Worm (Caenorhabditis elegans): Measurements from ENCODE around the gene srbc-25.

Gene srbc-25

DNA sequence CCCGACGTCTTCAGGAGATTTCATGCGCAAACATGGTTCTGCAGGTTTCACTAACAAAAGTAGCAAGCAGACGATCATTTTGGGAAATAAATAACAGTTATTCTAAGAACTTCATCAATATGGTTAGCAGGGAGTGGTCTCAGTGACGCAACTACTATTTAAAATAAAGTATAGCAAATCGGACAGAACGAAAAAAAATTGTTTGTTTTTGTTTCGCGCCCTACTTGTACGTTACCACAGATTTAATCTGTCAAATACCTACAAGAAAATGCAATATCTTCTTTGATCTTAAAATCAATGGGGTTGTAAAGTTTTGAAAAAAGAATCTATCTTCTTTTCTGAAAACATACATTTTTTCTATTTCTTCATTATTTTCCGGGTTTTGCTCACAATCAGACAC lies 25.1 kb downstream of the srbc-25 start, which contains the start of gene srz-96:
TSS of gene srz-96 (plus strand) at position 301 of the 400 bp plus-strand sequence.
- no peak for TF ChIP-seq unc-120 (tag; optimal IDR thresholded peaks at IDR 0.05; ENCODE audit: poor library complexity, severe bottlenecking)
- no peak for TF ChIP-seq zip-8 (tag; optimal IDR thresholded peaks at IDR 0.05)
- TF ChIP-seq tbx-8 (GFP tag; optimal IDR thresholded peaks at IDR 0.05) = no peak
- TF ChIP-seq lin-13 (tag; optimal IDR thresholded peaks at IDR 0.05) = no peak
- TF ChIP-seq nhr-12 (tag; optimal IDR thresholded peaks at IDR 0.05) = no peak
- no peak for TF ChIP-seq unc-62 (GFP tag; optimal IDR thresholded peaks at IDR 0.05)
- no peak for TF ChIP-seq elt-3 (tag; optimal IDR thresholded peaks at IDR 0.05)
- TF ChIP-seq hlh-1 (tag; optimal IDR thresholded peaks at IDR 0.05) = no peak
- TF ChIP-seq unc-39 (tag; optimal IDR thresholded peaks at IDR 0.05) = no peak

DNA sequence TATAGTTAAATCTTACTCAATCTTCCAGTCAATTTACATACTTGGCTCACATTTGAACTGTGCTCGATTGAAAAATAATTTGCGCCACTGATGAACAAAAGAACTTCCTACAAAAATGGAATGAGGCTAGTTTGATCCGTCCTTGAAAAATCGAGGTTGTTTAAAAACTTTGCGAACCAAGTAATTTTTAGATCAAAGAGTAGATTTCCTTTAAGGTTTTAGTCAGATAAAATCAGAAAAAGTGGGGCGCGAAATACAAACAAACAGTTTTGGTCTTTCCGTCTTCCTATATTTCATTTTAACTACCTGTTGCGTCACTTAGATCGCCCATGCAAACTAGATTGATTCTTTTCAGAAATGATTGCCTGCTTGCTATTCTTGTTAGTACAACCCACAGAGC lies 28.0 kb downstream of the srbc-25 start, which contains the start of gene Y68A4A.10:
TSS of gene Y68A4A.10 (plus strand) at position 301 of the 400 bp plus-strand sequence.
- TF ChIP-seq nhr-237 (tag; optimal IDR thresholded peaks at IDR 0.05) = no peak
- TF ChIP-seq ztf-11 (tag; optimal IDR thresholded peaks at IDR 0.05) = no peak
- TF ChIP-seq nhr-2 (tag; optimal IDR thresholded peaks at IDR 0.05) = no peak
- no peak for TF ChIP-seq M03D4.4 (tag; optimal IDR thresholded peaks at IDR 0.05)
- TF ChIP-seq zip-8 (tag; optimal IDR thresholded peaks at IDR 0.05) = no peak
- no peak for TF ChIP-seq elt-1 (tag; optimal IDR thresholded peaks at IDR 0.05; ENCODE audit: borderline replicate concordance, insufficient read depth)
- TF ChIP-seq hlh-1 (tag; optimal IDR thresholded peaks at IDR 0.05) = no peak
- TF ChIP-seq unc-39 (tag; optimal IDR thresholded peaks at IDR 0.05) = no peak
- no peak for TF ChIP-seq nhr-12 (tag; optimal IDR thresholded peaks at IDR 0.05)
- no peak for TF ChIP-seq blmp-1 (tag; optimal IDR thresholded peaks at IDR 0.05)
- no peak for TF ChIP-seq nhr-28 (tag; optimal IDR thresholded peaks at IDR 0.05)
- TF ChIP-seq ces-1 (GFP tag; optimal IDR thresholded peaks at IDR 0.05) = no peak
- no peak for TF ChIP-seq drap-1 (GFP tag; optimal IDR thresholded peaks at IDR 0.05)
- TF ChIP-seq elt-3 (tag; optimal IDR thresholded peaks at IDR 0.05) = no peak
- no peak for TF ChIP-seq unc-120 (tag; optimal IDR thresholded peaks at IDR 0.05; ENCODE audit: poor library complexity, severe bottlenecking)
- no peak for TF ChIP-seq nhr-76 (tag; optimal IDR thresholded peaks at IDR 0.05)
- no peak for TF ChIP-seq tbx-8 (GFP tag; optimal IDR thresholded peaks at IDR 0.05)
- no peak for TF ChIP-seq sptf-1 (tag; optimal IDR thresholded peaks at IDR 0.05)

DNA sequence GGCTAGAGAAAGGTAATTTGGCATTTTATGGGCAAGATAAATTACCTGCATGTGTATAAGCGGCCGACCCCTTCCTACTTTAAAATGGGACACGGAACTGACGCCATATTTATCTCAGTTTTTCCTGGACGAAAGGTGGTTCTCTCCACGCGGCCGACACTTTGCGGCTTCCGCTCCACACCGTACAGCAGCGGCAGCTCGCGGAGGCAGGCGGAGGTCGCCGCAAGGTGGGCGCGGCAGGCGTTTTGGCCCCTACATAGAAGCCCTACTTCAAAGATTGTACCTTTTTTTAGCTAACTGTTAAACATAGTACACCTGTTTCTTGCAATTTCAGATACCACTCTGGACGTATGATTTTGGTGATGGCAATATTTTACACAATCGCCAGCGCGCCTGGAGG lies 32.6 kb downstream of the srbc-25 start:
- TF ChIP-seq mab-5 (tag; optimal IDR thresholded peaks at IDR 0.05) (no peak), drap-1 (GFP tag; optimal IDR thresholded peaks at IDR 0.05) (no peak), M03D4.4 (tag; optimal IDR thresholded peaks at IDR 0.05) (no peak), ztf-11 (tag; optimal IDR thresholded peaks at IDR 0.05) (no peak), nhr-237 (tag; optimal IDR thresholded peaks at IDR 0.05) (no peak), tbx-8 (GFP tag; optimal IDR thresholded peaks at IDR 0.05) (no peak), ham-2 (GFP tag; optimal IDR thresholded peaks at IDR 0.05) (no peak), unc-39 (tag; optimal IDR thresholded peaks at IDR 0.05) (no peak)

DNA sequence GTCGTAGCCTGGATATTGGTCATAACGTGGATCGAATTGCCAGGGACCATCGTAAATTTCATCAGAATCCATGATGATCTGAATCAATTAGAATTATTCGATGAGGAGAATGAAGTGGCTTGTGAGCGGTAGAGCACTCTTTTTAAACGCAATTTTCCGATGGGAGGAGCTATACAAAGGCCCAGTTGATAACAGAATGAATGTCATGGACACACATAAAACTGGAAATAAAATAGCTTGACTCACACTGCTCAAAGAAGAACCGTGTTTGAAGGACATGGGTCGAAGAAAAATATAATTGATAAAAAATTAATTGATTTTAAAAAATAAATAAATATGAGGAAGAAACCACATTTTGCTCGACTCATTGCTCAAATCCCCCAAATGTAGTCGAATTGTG lies 34.2 kb downstream of the srbc-25 start, which contains the start of gene Y68A4A.13:
TSS of gene Y68A4A.13 (minus strand) at position 101 of the 400 bp plus-strand sequence.
- TF ChIP-seq drap-1 (GFP tag; optimal IDR thresholded peaks at IDR 0.05) = no peak
- TF ChIP-seq blmp-1 (tag; optimal IDR thresholded peaks at IDR 0.05) = no peak
- no peak for TF ChIP-seq ceh-83 (GFP tag; optimal IDR thresholded peaks at IDR 0.05)
- no peak for TF ChIP-seq cnd-1 (tag; optimal IDR thresholded peaks at IDR 0.05)
- TF ChIP-seq ceh-43 (GFP tag; optimal IDR thresholded peaks at IDR 0.05) = no peak
- no peak for TF ChIP-seq flh-1 (GFP tag; optimal IDR thresholded peaks at IDR 0.05)
- no peak for TF ChIP-seq mls-2 (tag; optimal IDR thresholded peaks at IDR 0.05)
- no peak for TF ChIP-seq hlh-1 (tag; optimal IDR thresholded peaks at IDR 0.05)
- no peak for TF ChIP-seq ceh-39 (tag; optimal IDR thresholded peaks at IDR 0.05)
- no peak for TF ChIP-seq sem-2 (GFP tag; optimal IDR thresholded peaks at IDR 0.05)
- no peak for TF ChIP-seq ztf-11 (tag; optimal IDR thresholded peaks at IDR 0.05)
- TF ChIP-seq mep-1 (tag; optimal IDR thresholded peaks at IDR 0.05) = no peak
- TF ChIP-seq pha-4 (tag; optimal IDR thresholded peaks at IDR 0.05) = no peak
- TF ChIP-seq ces-1 (GFP tag; optimal IDR thresholded peaks at IDR 0.05) = no peak

DNA sequence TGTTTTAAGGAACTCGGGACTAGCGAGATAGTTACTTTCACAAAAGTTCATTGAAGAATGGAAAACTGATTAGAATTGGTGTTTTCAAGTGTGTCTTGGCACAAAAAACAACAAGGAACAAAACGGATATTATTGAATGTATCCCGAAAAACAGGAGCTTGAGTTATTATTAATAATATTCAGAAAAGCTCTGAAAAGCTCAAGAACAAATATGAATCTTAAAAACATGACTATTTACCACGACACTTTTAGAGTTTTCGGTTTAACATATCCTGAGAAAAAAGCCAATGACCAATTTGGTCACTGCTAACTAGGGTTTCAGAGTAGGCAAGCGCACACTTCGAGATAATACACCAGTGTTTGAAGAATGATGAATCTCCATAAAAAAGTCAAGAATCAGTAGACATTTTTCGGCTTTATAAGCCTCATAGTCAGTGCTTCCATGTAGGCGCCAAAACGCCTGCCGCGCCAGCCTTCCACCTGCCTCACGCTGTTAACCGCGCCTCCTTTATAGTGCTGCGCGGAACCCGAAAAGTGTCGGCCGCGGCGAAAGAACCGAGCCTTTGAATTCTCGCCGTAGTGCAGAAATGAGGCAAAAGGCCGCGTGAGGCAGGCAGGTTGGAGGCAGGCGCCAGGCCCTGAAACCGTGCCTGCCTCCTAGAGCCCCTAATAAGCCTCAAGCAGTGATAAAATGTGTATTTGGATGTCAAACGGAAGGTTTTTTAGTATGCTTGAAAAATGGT lies 38.3 kb downstream of the srbc-25 start, which contains the start of gene srh-236:
TSS of gene srh-236 (minus strand) at position 51 of the 743 bp plus-strand sequence.
- no peak for TF ChIP-seq ceh-83 (GFP tag; optimal IDR thresholded peaks at IDR 0.05)
- no peak for TF ChIP-seq sptf-1 (tag; optimal IDR thresholded peaks at IDR 0.05)
- no peak for TF ChIP-seq nhr-28 (tag; optimal IDR thresholded peaks at IDR 0.05)
- no peak for TF ChIP-seq ham-2 (GFP tag; optimal IDR thresholded peaks at IDR 0.05)
- TF ChIP-seq elt-3 (tag; optimal IDR thresholded peaks at IDR 0.05) = no peak
- no peak for TF ChIP-seq unc-120 (tag; optimal IDR thresholded peaks at IDR 0.05; ENCODE audit: poor library complexity, severe bottlenecking)
- no peak for TF ChIP-seq snpc-4 (tag; optimal IDR thresholded peaks at IDR 0.05)
- no peak for TF ChIP-seq drap-1 (GFP tag; optimal IDR thresholded peaks at IDR 0.05)
- TF ChIP-seq unc-62 (GFP tag; optimal IDR thresholded peaks at IDR 0.05) = no peak

Measured in whole organism, mixed stage, embryonic.